Fruit fly (Drosophila melanogaster) whole organism, prepupa: ENCODE data around the gene galla-2.

Experiments
- CG10669 ChIP-seq: fragments of 200-800 bp; sonication (Bioruptor generic); optimal IDR thresholded peaks from 3 replicates; lab custom pipeline; 2018; ENCODE audit warnings: missing biosample characterization, mild to moderate bottlenecking, missing genetic modification characterization, moderate library complexity
- CG11294 ChIP-seq: fragments of 200-800 bp; sonication (Bioruptor generic); IDR thresholded peaks from 2 replicates; pipeline ENCODE4 v1.3.6; 2022; ENCODE audit warnings: missing biosample characterization, missing genetic modification characterization
- CG11762 ChIP-seq: fragments of 200-800 bp; sonication (Bioruptor generic); optimal IDR thresholded peaks from 3 replicates; lab custom pipeline; 2016; ENCODE audit warnings: missing biosample characterization, missing genetic modification characterization; ENCODE audit not compliant: insufficient read depth
- CG11902 ChIP-seq: fragments of 200-800 bp; sonication (Bioruptor generic); optimal IDR thresholded peaks from 3 replicates; lab custom pipeline; 2016; ENCODE audit warnings: missing biosample characterization, missing genetic modification characterization
- CG15336 ChIP-seq: fragments of 200-800 bp; sonication (Bioruptor generic); IDR thresholded peaks from 2 replicates; pipeline ENCODE4 v1.3.6; 2022; ENCODE audit warnings: missing biosample characterization, missing genetic modification characterization
- CG1621 ChIP-seq: fragments of 200-800 bp; sonication (Bioruptor generic); optimal IDR thresholded peaks from 3 replicates; lab custom pipeline; 2018; ENCODE audit warnings: missing biosample characterization, mild to moderate bottlenecking, missing genetic modification characterization
- CG16779 ChIP-seq: fragments of 200-800 bp; sonication (Bioruptor generic); optimal IDR thresholded peaks from 3 replicates; lab custom pipeline; 2017; ENCODE audit warnings: missing biosample characterization, mild to moderate bottlenecking, missing genetic modification characterization
- CG3032 ChIP-seq: fragments of 200-800 bp; optimal IDR thresholded peaks from 2 replicates; lab custom pipeline; 2019; ENCODE audit warnings: missing biosample characterization, mild to moderate bottlenecking, missing genetic modification characterization, moderate library complexity
- CG31627 ChIP-seq: fragments of 200-800 bp; sonication (Bioruptor generic); optimal IDR thresholded peaks from 3 replicates; lab custom pipeline; 2016; ENCODE audit warnings: missing biosample characterization, missing genetic modification characterization
- CG32006 ChIP-seq: fragments of 200-800 bp; sonication (Bioruptor generic); optimal IDR thresholded peaks from 3 replicates; lab custom pipeline; 2017; ENCODE audit warnings: missing biosample characterization, mild to moderate bottlenecking, missing genetic modification characterization
- CG34406 ChIP-seq: fragments of 200-800 bp; sonication (Bioruptor generic); optimal IDR thresholded peaks from 3 replicates; lab custom pipeline; 2016; ENCODE audit warnings: missing biosample characterization, missing genetic modification characterization
- CG3919 ChIP-seq: fragments of 200-800 bp; sonication (Bioruptor generic); optimal IDR thresholded peaks from 3 replicates; lab custom pipeline; 2016; ENCODE audit warnings: missing biosample characterization, missing genetic modification characterization
- CG6276 ChIP-seq: fragments of 200-800 bp; sonication (Bioruptor generic); optimal IDR thresholded peaks from 2 replicates; lab custom pipeline; 2017; ENCODE audit warnings: missing biosample characterization, mild to moderate bottlenecking, missing genetic modification characterization
- CG6792 ChIP-seq: fragments of 200-800 bp; sonication (Bioruptor generic); optimal IDR thresholded peaks from 3 replicates; lab custom pipeline; 2016; ENCODE audit warnings: missing biosample characterization, missing genetic modification characterization
- CG6808 ChIP-seq: fragments of 200-800 bp; sonication (Bioruptor generic); optimal IDR thresholded peaks from 3 replicates; lab custom pipeline; 2017; ENCODE audit warnings: missing biosample characterization, missing genetic modification characterization, mild to moderate bottlenecking, moderate library complexity, missing genetic modification reagents
- CG6854 ChIP-seq: fragments of 200-800 bp; sonication (Bioruptor generic); optimal IDR thresholded peaks from 2 replicates; lab custom pipeline; 2017; ENCODE audit warnings: missing biosample characterization, mild to moderate bottlenecking, missing genetic modification characterization
- CG7368 ChIP-seq: fragments of 200-800 bp; sonication (Bioruptor generic); optimal IDR thresholded peaks from 3 replicates; lab custom pipeline; 2016; ENCODE audit warnings: missing biosample characterization, missing genetic modification characterization
- CG8119 ChIP-seq: fragments of 200-800 bp; sonication (Bioruptor generic); IDR thresholded peaks from 3 replicates; pipeline ENCODE4 v1.3.6; 2022; ENCODE audit warnings: missing biosample characterization, missing genetic modification characterization
- CG8319 ChIP-seq: fragments of 200-800 bp; sonication (Bioruptor generic); optimal IDR thresholded peaks from 3 replicates; lab custom pipeline; 2016; ENCODE audit warnings: missing biosample characterization, missing genetic modification characterization
- CG8632 ChIP-seq: fragments of 200-800 bp; sonication (Bioruptor generic); optimal IDR thresholded peaks from 3 replicates; lab custom pipeline; 2016; ENCODE audit warnings: missing biosample characterization, missing genetic modification characterization
- CG9139 ChIP-seq: fragments of 200-800 bp; sonication (Bioruptor generic); optimal IDR thresholded peaks from 3 replicates; lab custom pipeline; 2017; ENCODE audit warnings: missing biosample characterization, mild to moderate bottlenecking, missing genetic modification characterization
- Eip75B ChIP-seq: fragments of 200-800 bp; sonication (Bioruptor generic); optimal IDR thresholded peaks from 3 replicates; lab custom pipeline; 2016; ENCODE audit warnings: missing biosample characterization, missing genetic modification characterization
- Eip78C ChIP-seq: fragments of 200-800 bp; sonication (Bioruptor generic); peaks from one replicate; lab custom pipeline; 2016; ENCODE audit warnings: missing biosample characterization, missing genetic modification characterization
- Met ChIP-seq: fragments of 200-800 bp; sonication (Bioruptor generic); optimal IDR thresholded peaks from 3 replicates; lab custom pipeline; 2016; ENCODE audit warnings: missing biosample characterization, missing genetic modification characterization
- OdsH ChIP-seq: fragments of 200-800 bp; sonication (Bioruptor generic); optimal IDR thresholded peaks from 3 replicates; lab custom pipeline; 2016; ENCODE audit warnings: missing biosample characterization, missing genetic modification characterization
- Smox ChIP-seq: fragments of 200-800 bp; sonication (Bioruptor generic); optimal IDR thresholded peaks from 3 replicates; lab custom pipeline; 2016; ENCODE audit warnings: missing biosample characterization, missing genetic modification characterization
- Sox102F ChIP-seq: fragments of 200-800 bp; sonication (Bioruptor generic); optimal IDR thresholded peaks from 2 replicates; lab custom pipeline; 2016; ENCODE audit warnings: missing biosample characterization, mild to moderate bottlenecking, missing genetic modification characterization
- Sox14 ChIP-seq: fragments of 200-800 bp; sonication (Bioruptor generic); optimal IDR thresholded peaks from 3 replicates; lab custom pipeline; 2016; ENCODE audit warnings: missing biosample characterization, missing genetic modification characterization
- Sox15 ChIP-seq: fragments of 200-800 bp; sonication (Bioruptor generic); optimal IDR thresholded peaks from 3 replicates; lab custom pipeline; 2016; ENCODE audit warnings: missing biosample characterization, missing genetic modification characterization
- cyc ChIP-seq: fragments of 200-800 bp; sonication (Bioruptor generic); optimal IDR thresholded peaks from 3 replicates; lab custom pipeline; 2016; ENCODE audit warnings: missing biosample characterization, missing genetic modification characterization
- dac ChIP-seq: fragments of 200-800 bp; sonication (Bioruptor generic); optimal IDR thresholded peaks from 2 replicates; lab custom pipeline; 2017; ENCODE audit warnings: missing biosample characterization, mild to moderate bottlenecking, missing genetic modification characterization
- eg ChIP-seq: fragments of 200-800 bp; sonication (Bioruptor generic); IDR thresholded peaks from 3 replicates; pipeline ENCODE4 v1.3.6; 2022; ENCODE audit warnings: missing biosample characterization, missing genetic modification characterization
- fkh ChIP-seq: fragments of 200-800 bp; sonication (Bioruptor generic); optimal IDR thresholded peaks from 3 replicates; lab custom pipeline; 2017; ENCODE audit warnings: missing biosample characterization, mild to moderate bottlenecking, missing genetic modification characterization, moderate library complexity
- pdm3 ChIP-seq: fragments of 200-800 bp; sonication (Bioruptor generic); optimal IDR thresholded peaks from 3 replicates; lab custom pipeline; 2016; ENCODE audit warnings: missing biosample characterization, missing genetic modification characterization
- salr ChIP-seq, 2 experiments: fragments of 200-800 bp; sonication (Bioruptor generic); optimal IDR thresholded peaks; 3 replicates each; lab custom pipeline; 2016 to 2018; ENCODE audit warnings: missing biosample characterization in 2 of 2, missing genetic modification characterization in 2 of 2, mild to moderate bottlenecking in 1 of 2
- spab ChIP-seq: fragments of 200-800 bp; sonication (Bioruptor generic); optimal IDR thresholded peaks from 2 replicates; lab custom pipeline; 2017; ENCODE audit warnings: missing biosample characterization, mild to moderate bottlenecking, missing genetic modification characterization, missing genetic modification reagents
- ss ChIP-seq, 2 experiments: fragments of 200-800 bp; sonication (Bioruptor generic); optimal IDR thresholded peaks; 2 replicates in 1 of 2; 3 replicates in 1 of 2; lab custom pipeline; 2017 to 2018; ENCODE audit warnings: mild to moderate bottlenecking in 2 of 2, missing biosample characterization in 2 of 2, missing genetic modification characterization in 2 of 2, moderate library complexity in 1 of 2
- svp ChIP-seq: fragments of 200-800 bp; sonication (Bioruptor generic); peaks from one replicate; lab custom pipeline; 2016; ENCODE audit warnings: missing biosample characterization, missing genetic modification characterization
- topi ChIP-seq: fragments of 200-800 bp; sonication (Bioruptor generic); optimal IDR thresholded peaks from 3 replicates; lab custom pipeline; 2016; ENCODE audit warnings: missing biosample characterization, missing genetic modification characterization
- vri ChIP-seq: fragments of 200-800 bp; sonication (Bioruptor generic); optimal IDR thresholded peaks from 3 replicates; lab custom pipeline; 2016; ENCODE audit warnings: missing biosample characterization, mild to moderate bottlenecking, missing genetic modification characterization

The galla-2 gene

dm6 chr3L:10897534-10898255, 15.0 kb downstream of the galla-2 start (continued):
- TF ChIP-seq CG6854 (GFP tag; lab: Kevin White, UChicago) (no peak), CG16779 (peak; percentile 19), spab (GFP tag; lab: Kevin White, UChicago) (no peak), CG31627 (GFP tag; lab: Kevin White, UChicago) (peak; percentile 3), cyc (GFP tag; lab: Kevin White, UChicago) (no peak), CG6792 (no peak), dac (GFP tag; lab: Kevin White, UChicago) (no peak), fkh (peak; percentile 49), Eip75B (GFP tag; lab: Kevin White, UChicago) (no peak), CG34406 (GFP tag; lab: Kevin White, UChicago) (no peak), salr (GFP tag; optimal IDR thresholded peaks at IDR 0.05; lab: Kevin White, UChicago) (no peak), vri (GFP tag; lab: Kevin White, UChicago) (peak; percentile 35), Sox102F (GFP tag; lab: Kevin White, UChicago) (no peak), CG6808 (GFP tag; lab: Kevin White, UChicago) (no peak), CG8319 (no peak), eg (no peak), ss (GFP tag; optimal IDR thresholded peaks at IDR 0.05; lab: Kevin White, UChicago) (peak in 1 of 2 experiments; percentile 39), CG10669 (GFP tag; lab: Kevin White, UChicago) (no peak), CG11294 (GFP tag; lab: Robert Waterston, UW) (no peak), CG7368 (no peak), Sox15 (GFP tag; lab: Kevin White, UChicago) (no peak), CG15336 (GFP tag; lab: Robert Waterston, UW) (no peak; the same call in 1 of the 2 replicates), Met (peak; percentile 7), CG3919 (no peak), CG6276 (no peak), CG11902 (GFP tag; lab: Kevin White, UChicago) (no peak), svp (GFP tag; lab: Kevin White, UChicago) (peak; percentile 61), Smox (GFP tag; lab: Kevin White, UChicago) (peak; percentile 3), CG1621 (tag; lab: Kevin White, UChicago) (no peak), CG8632 (GFP tag; lab: Kevin White, UChicago) (no peak), Sox14 (peak; percentile 61), OdsH (GFP tag; lab: Kevin White, UChicago) (peak; percentile 22), CG11762 (no peak), topi (no peak), CG9139 (no peak), pdm3 (GFP tag; lab: Kevin White, UChicago) (peak; percentile 28)

- no peak for TF ChIP-seq Eip75B (GFP tag; lab: Kevin White, UChicago)
- TF ChIP-seq CG32006 (GFP tag; lab: Kevin White, UChicago), result peak; percentile 9
- no peak for TF ChIP-seq Sox102F (GFP tag; lab: Kevin White, UChicago)
- peak; percentile 14 for TF ChIP-seq CG3032
- TF ChIP-seq CG16779, result peak; percentile 12
- TF ChIP-seq ss (GFP tag; optimal IDR thresholded peaks at IDR 0.05; lab: Kevin White, UChicago), result peak; percentile 49 to 64
- peak; percentile 24; the same call in 1 of the 3 replicates for TF ChIP-seq CG8119
- TF ChIP-seq CG8319, result no peak
- TF ChIP-seq CG9139, result peak; percentile 21
- peak; percentile 47 for TF ChIP-seq fkh
- peak; percentile 5 for TF ChIP-seq Eip78C (GFP tag; lab: Kevin White, UChicago)
- TF ChIP-seq CG1621 (tag; lab: Kevin White, UChicago), result peak; percentile 1
- TF ChIP-seq, all 60 proteins: peak for 9
Observed at dm6 chr3L:10898256-10898735, 15.6 kb downstream of the galla-2 start.
